Fruit fly (Drosophila melanogaster) whole organism, embryonic: ENCODE data around the gene CG13449.

ENCODE experiments used
- Abd-B ChIP-seq: fragments of 200-800 bp; sonication (Bioruptor generic); optimal IDR thresholded peaks from 2 replicates; lab custom pipeline; 2018; ENCODE audit warnings: missing biosample characterization, mild to moderate bottlenecking, missing genetic modification characterization, moderate library complexity
- Atf3 ChIP-seq: fragments of 200-800 bp; sonication (Bioruptor generic); optimal IDR thresholded peaks from 3 replicates; lab custom pipeline; 2016; ENCODE audit warnings: missing biosample characterization, missing genetic modification characterization
- Blimp-1 ChIP-seq: fragments of 200-800 bp; sonication (Bioruptor generic); optimal IDR thresholded peaks from 3 replicates; lab custom pipeline; 2018; ENCODE audit warnings: missing biosample characterization, missing genetic modification characterization, mild to moderate bottlenecking, moderate library complexity, missing genetic modification reagents
- BtbVII ChIP-seq: fragments of 200-800 bp; sonication (Bioruptor generic); optimal IDR thresholded peaks from 3 replicates; lab custom pipeline; 2017; ENCODE audit warnings: missing biosample characterization, mild to moderate bottlenecking, missing genetic modification characterization
- C15 ChIP-seq: fragments of 200-800 bp; sonication (Bioruptor generic); IDR thresholded peaks from 3 replicates; pipeline ENCODE4 v1.3.6; 2022; ENCODE audit warnings: missing biosample characterization, missing genetic modification characterization
- CG10462 ChIP-seq: fragments of 200-800 bp; sonication (Bioruptor generic); optimal IDR thresholded peaks from 2 replicates; lab custom pipeline; 2016; ENCODE audit warnings: missing biosample characterization, missing genetic modification characterization
- CG10959 ChIP-seq: fragments of 200-800 bp; sonication (Bioruptor generic); IDR thresholded peaks from 2 replicates; pipeline ENCODE4 v1.3.6; 2022; ENCODE audit warnings: missing biosample characterization, missing genetic modification characterization
- CG11723 ChIP-seq: fragments of 200-800 bp; sonication (Bioruptor generic); optimal IDR thresholded peaks from 2 replicates; lab custom pipeline; 2017; ENCODE audit warnings: missing biosample characterization, mild to moderate bottlenecking, missing genetic modification characterization
- CG12071 ChIP-seq: fragments of 200-800 bp; sonication (Bioruptor generic); optimal IDR thresholded peaks from 3 replicates; lab custom pipeline; 2018; ENCODE audit warnings: missing biosample characterization, mild to moderate bottlenecking, missing genetic modification characterization
- CG12391 ChIP-seq: fragments of 200-800 bp; sonication (Bioruptor generic); optimal IDR thresholded peaks from 3 replicates; lab custom pipeline; 2018; ENCODE audit warnings: missing biosample characterization, mild to moderate bottlenecking, missing genetic modification characterization, moderate library complexity
- CG13424 ChIP-seq: fragments of 200-800 bp; sonication (Bioruptor generic); optimal IDR thresholded peaks from 2 replicates; lab custom pipeline; 2019; ENCODE audit warnings: missing biosample characterization, mild to moderate bottlenecking, missing genetic modification characterization, moderate library complexity
- CG14860 ChIP-seq: fragments of 200-800 bp; sonication (Bioruptor generic); IDR thresholded peaks from 3 replicates; pipeline ENCODE4 v1.3.6; 2022; ENCODE audit warnings: missing biosample characterization, missing genetic modification characterization; ENCODE audit not compliant: partially characterized antibody
- CG1529 ChIP-seq: fragments of 200-800 bp; sonication (Bioruptor generic); optimal IDR thresholded peaks from 3 replicates; lab custom pipeline; 2018; ENCODE audit warnings: missing biosample characterization, missing genetic modification characterization
- CG18764 ChIP-seq: fragments of 200-800 bp; sonication (Bioruptor generic); optimal IDR thresholded peaks from 3 replicates; lab custom pipeline; 2016; ENCODE audit warnings: missing biosample characterization, missing genetic modification characterization
- CG2129 ChIP-seq: fragments of 200-800 bp; sonication (Bioruptor generic); IDR thresholded peaks from 2 replicates; pipeline ENCODE4 v1.3.6; 2022; ENCODE audit warnings: missing biosample characterization, missing genetic modification characterization; ENCODE audit not compliant: partially characterized antibody
- CG2678 ChIP-seq: fragments of 200-800 bp; sonication (Bioruptor generic); optimal IDR thresholded peaks from 3 replicates; lab custom pipeline; 2019; ENCODE audit warnings: missing biosample characterization, mild to moderate bottlenecking, missing genetic modification characterization, moderate library complexity
- CG32772 ChIP-seq: fragments of 200-800 bp; sonication (Bioruptor generic); IDR thresholded peaks from 2 replicates; pipeline ENCODE4 v1.3.6; 2022; ENCODE audit warnings: missing biosample characterization, missing genetic modification characterization
- CG34422 ChIP-seq: fragments of 200-800 bp; sonication (Bioruptor generic); IDR thresholded peaks from 3 replicates; pipeline ENCODE4 v1.3.6; 2022; ENCODE audit warnings: missing biosample characterization, missing genetic modification characterization
- CG5180 ChIP-seq: fragments of 200-800 bp; sonication (Bioruptor generic); optimal IDR thresholded peaks from 3 replicates; lab custom pipeline; 2017; ENCODE audit warnings: missing biosample characterization, missing genetic modification characterization, mild to moderate bottlenecking, moderate library complexity, missing genetic modification reagents
- CG6689 ChIP-seq: fragments of 200-800 bp; sonication (Bioruptor generic); IDR thresholded peaks from 2 replicates; pipeline ENCODE4 v1.3.6; 2022; ENCODE audit warnings: missing biosample characterization, missing genetic modification characterization
- CG6813 ChIP-seq: fragments of 200-800 bp; sonication (Bioruptor generic); optimal IDR thresholded peaks from 2 replicates; lab custom pipeline; 2017; ENCODE audit warnings: missing biosample characterization, missing genetic modification characterization, mild to moderate bottlenecking, moderate library complexity, missing genetic modification reagents
- CG8478 ChIP-seq: fragments of >200 bp; optimal IDR thresholded peaks from 2 replicates; lab custom pipeline; 2018
- CG9609 ChIP-seq: fragments of 200-800 bp; sonication (Bioruptor generic); optimal IDR thresholded peaks from 3 replicates; lab custom pipeline; 2016; ENCODE audit warnings: missing biosample characterization, missing genetic modification characterization
- CG9876 ChIP-seq: fragments of 200-800 bp; sonication (Bioruptor generic); optimal IDR thresholded peaks from 2 replicates; lab custom pipeline; 2016; ENCODE audit warnings: missing biosample characterization, missing genetic modification characterization
- CTCF ChIP-seq: fragments of 200-800 bp; sonication (Bioruptor generic); optimal IDR thresholded peaks from 2 replicates; lab custom pipeline; 2017; ENCODE audit warnings: missing biosample characterization, mild to moderate bottlenecking, missing genetic modification characterization, moderate library complexity
- Camta ChIP-seq: fragments of 200-800 bp; sonication (Bioruptor generic); optimal IDR thresholded peaks from 2 replicates; lab custom pipeline; 2016; ENCODE audit warnings: missing biosample characterization, missing genetic modification characterization
- Dek ChIP-seq: fragments of 200-800 bp; sonication (Bioruptor generic); optimal IDR thresholded peaks from 3 replicates; lab custom pipeline; 2019; ENCODE audit warnings: missing biosample characterization, mild to moderate bottlenecking, missing genetic modification characterization, moderate library complexity
- Dip2 ChIP-seq: fragments of 200-800 bp; sonication (Bioruptor generic); IDR thresholded peaks from 2 replicates; pipeline ENCODE4 v1.3.6; 2022; ENCODE audit warnings: missing biosample characterization, missing genetic modification characterization
- Ets65A ChIP-seq: fragments of 200-800 bp; sonication (Bioruptor generic); peaks from one replicate; lab custom pipeline; 2016; ENCODE audit warnings: missing biosample characterization, missing genetic modification characterization
- HLHmδ ChIP-seq: fragments of 200-800 bp; sonication (Bioruptor generic); optimal IDR thresholded peaks from 2 replicates; lab custom pipeline; 2018; ENCODE audit warnings: missing biosample characterization, mild to moderate bottlenecking, missing genetic modification characterization, moderate library complexity
- HmgZ ChIP-seq: fragments of 200-800 bp; sonication (Bioruptor generic); optimal IDR thresholded peaks from 2 replicates; lab custom pipeline; 2018; ENCODE audit warnings: missing biosample characterization, mild to moderate bottlenecking, missing genetic modification characterization
- Hr51 ChIP-seq, 2 experiments: fragments of 200-800 bp; sonication (Bioruptor generic); optimal IDR thresholded peaks; 2 replicates in 1 of 2; 3 replicates in 1 of 2; lab custom pipeline; 2016 to 2018; ENCODE audit warnings: missing biosample characterization in 2 of 2, missing genetic modification characterization in 2 of 2, mild to moderate bottlenecking in 1 of 2, moderate library complexity in 1 of 2
- Lpt ChIP-seq: fragments of >200 bp; optimal IDR thresholded peaks from 2 replicates; lab custom pipeline; 2018; ENCODE audit warnings: missing biosample characterization, missing genetic modification characterization
- Max ChIP-seq: fragments of 200-800 bp; sonication (Bioruptor generic); optimal IDR thresholded peaks from 2 replicates; lab custom pipeline; 2016; ENCODE audit warnings: missing biosample characterization, mild to moderate bottlenecking, missing genetic modification characterization
- Meics ChIP-seq: fragments of 200-800 bp; sonication (Bioruptor generic); optimal IDR thresholded peaks from 2 replicates; lab custom pipeline; 2017; ENCODE audit warnings: missing biosample characterization, mild to moderate bottlenecking, missing genetic modification characterization
- Rx ChIP-seq: fragments of 200-800 bp; sonication (Bioruptor generic); IDR thresholded peaks from 2 replicates; pipeline ENCODE4 v1.3.6; 2022; ENCODE audit warnings: missing biosample characterization, missing genetic modification characterization
- Xrp1 ChIP-seq: fragments of 200-800 bp; sonication (Bioruptor generic); IDR thresholded peaks from 2 replicates; pipeline ENCODE4 v1.3.6; 2022; ENCODE audit warnings: missing biosample characterization, missing genetic modification characterization
- chm ChIP-seq: fragments of 200-800 bp; sonication (Bioruptor generic); IDR thresholded peaks from 2 replicates; pipeline ENCODE4 v1.3.6; 2022; ENCODE audit warnings: missing biosample characterization, missing genetic modification characterization
- gem ChIP-seq: fragments of 200-800 bp; sonication (Bioruptor generic); optimal IDR thresholded peaks from 2 replicates; lab custom pipeline; 2019; ENCODE audit warnings: missing biosample characterization, mild to moderate bottlenecking, missing genetic modification characterization, moderate library complexity
- gro ChIP-seq: fragments of 200-800 bp; sonication (Bioruptor generic); optimal IDR thresholded peaks from 2 replicates; lab custom pipeline; 2016; ENCODE audit warnings: missing biosample characterization, missing genetic modification characterization
- mirr ChIP-seq: fragments of 200-800 bp; sonication (Bioruptor generic); optimal IDR thresholded peaks from 3 replicates; lab custom pipeline; 2018; ENCODE audit warnings: missing biosample characterization, mild to moderate bottlenecking, missing genetic modification characterization
- pho ChIP-seq: fragments of 200-800 bp; sonication (Bioruptor generic); optimal IDR thresholded peaks from 2 replicates; lab custom pipeline; 2016; ENCODE audit warnings: missing biosample characterization, missing genetic modification characterization
- phol ChIP-seq: fragments of 200-800 bp; sonication (Bioruptor generic); optimal IDR thresholded peaks from 3 replicates; lab custom pipeline; 2018; ENCODE audit warnings: missing biosample characterization, mild to moderate bottlenecking, missing genetic modification characterization, moderate library complexity
- pros ChIP-seq: fragments of 200-800 bp; sonication (Bioruptor generic); optimal IDR thresholded peaks from 3 replicates; lab custom pipeline; 2019; ENCODE audit warnings: missing biosample characterization, mild to moderate bottlenecking, missing genetic modification characterization, moderate library complexity
- pum ChIP-seq: fragments of 200-800 bp; sonication (Bioruptor generic); optimal IDR thresholded peaks from 2 replicates; lab custom pipeline; 2016; ENCODE audit warnings: missing biosample characterization, missing genetic modification characterization
- seq ChIP-seq: fragments of 200-800 bp; sonication (Bioruptor generic); IDR thresholded peaks from 2 replicates; pipeline ENCODE4 v1.3.6; 2022; ENCODE audit warnings: missing biosample characterization, missing genetic modification characterization
- sima ChIP-seq: fragments of 200-800 bp; sonication (Bioruptor generic); optimal IDR thresholded peaks from 2 replicates; lab custom pipeline; 2016; ENCODE audit warnings: missing biosample characterization, missing genetic modification characterization
- sisA ChIP-seq: fragments of 200-800 bp; sonication (Bioruptor generic); IDR thresholded peaks from 2 replicates; pipeline ENCODE4 v1.3.6; 2022; ENCODE audit warnings: missing biosample characterization, missing genetic modification characterization
- slbo ChIP-seq: fragments of 200-800 bp; sonication (Bioruptor generic); IDR thresholded peaks from 2 replicates; pipeline ENCODE4 v1.3.6; 2022; ENCODE audit warnings: missing biosample characterization, missing genetic modification characterization
- z ChIP-seq: fragments of 200-800 bp; sonication (Bioruptor generic); IDR thresholded peaks from 3 replicates; pipeline ENCODE4 v1.3.6; 2022; ENCODE audit warnings: missing biosample characterization, missing genetic modification characterization

CG13449 gene

DNA sequence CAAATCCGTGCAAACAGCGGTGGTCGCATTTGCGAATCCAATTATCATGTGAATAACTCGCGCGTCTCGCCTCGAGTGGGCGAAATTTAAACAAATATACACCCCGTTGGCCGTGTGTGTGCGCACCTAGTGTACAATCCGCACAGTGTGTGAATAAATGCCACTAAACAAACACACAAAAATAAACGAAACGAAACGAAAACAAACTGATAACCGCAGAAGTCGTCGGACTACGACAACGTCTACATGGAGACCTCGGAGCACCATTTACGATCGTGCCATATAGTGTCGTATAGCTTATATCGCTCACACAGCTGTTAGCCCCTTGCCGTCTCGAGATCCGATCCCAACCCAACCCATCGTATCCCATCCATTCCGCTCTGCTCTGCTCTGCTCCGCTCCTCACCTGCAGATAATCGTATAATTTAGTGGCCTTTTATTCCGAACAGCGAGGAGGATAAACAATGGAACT is 46.1 kb downstream of the CG13449 start (continued):
- no peak for TF ChIP-seq Abd-B (GFP tag; lab: Kevin White, UChicago)
- TF ChIP-seq slbo (GFP tag; lab: Robert Waterston, UW) = 0 out of 2 replicates have a peak, but pooled peaks have one; percentile 14
- no peak for TF ChIP-seq Camta (GFP tag; lab: Kevin White, UChicago)
- TF ChIP-seq CG2678 (tag; lab: Kevin White, UChicago) = no peak
- peak; percentile 41 for TF ChIP-seq Dek (tag; lab: Kevin White, UChicago)
- TF ChIP-seq Rx (GFP tag; lab: Robert Waterston, UW) = no peak
- no peak for TF ChIP-seq sisA (GFP tag; lab: Robert Waterston, UW)
- no peak for TF ChIP-seq sima (GFP tag; lab: Kevin White, UChicago)
- peak; percentile 89 for TF ChIP-seq CG12071 (GFP tag; lab: Kevin White, UChicago)
- peak; percentile 77 for TF ChIP-seq HLHmδ (GFP tag; lab: Kevin White, UChicago)
- TF ChIP-seq CG34422 = peak; percentile 59; the same call in 1 of the 3 replicates
- peak; percentile 23 for TF ChIP-seq pros
- TF ChIP-seq CG5180 (GFP tag; lab: Kevin White, UChicago) = peak; percentile 71
- peak; percentile 73 for TF ChIP-seq chm
- TF ChIP-seq Ets65A (GFP tag; lab: Kevin White, UChicago) = peak; percentile 29
- no peak for TF ChIP-seq CG14860 (GFP tag; lab: Robert Waterston, UW)
- TF ChIP-seq CG6689 (GFP tag; lab: Robert Waterston, UW) = peak; percentile 44; the same call in 1 of the 2 replicates
- peak; percentile 70; the same call in 1 of the 2 replicates for TF ChIP-seq seq (GFP tag; lab: Robert Waterston, UW)
- TF ChIP-seq Xrp1 (GFP tag; lab: Robert Waterston, UW) = peak; percentile 70
- no peak for TF ChIP-seq phol (tag; lab: Kevin White, UChicago)
- no peak for TF ChIP-seq pum (GFP tag; lab: Kevin White, UChicago)
- TF ChIP-seq z (GFP tag; lab: Robert Waterston, UW) = no peak
- no peak for TF ChIP-seq CG18764 (GFP tag; lab: Kevin White, UChicago)
- peak; percentile 64 for TF ChIP-seq CG13424 (tag; lab: Kevin White, UChicago)
- peak; percentile 71 for TF ChIP-seq CG1529
- no peak for TF ChIP-seq Lpt (GFP tag; lab: Kevin White, UChicago)
- no peak for TF ChIP-seq gem (tag; lab: Kevin White, UChicago)
- TF ChIP-seq Max = no peak
- peak; percentile 94 for TF ChIP-seq mirr (GFP tag; lab: Kevin White, UChicago)
- peak; percentile 85 for TF ChIP-seq HmgZ (tag; lab: Kevin White, UChicago)
- no peak for TF ChIP-seq CG8478 (lab: Kevin White, UChicago)
- no peak for TF ChIP-seq Blimp-1 (GFP tag; lab: Kevin White, UChicago)
- TF ChIP-seq CG9609 (GFP tag; lab: Kevin White, UChicago) = no peak
- peak; percentile 87 for TF ChIP-seq BtbVII (GFP tag; lab: Kevin White, UChicago)
- TF ChIP-seq Hr51 (GFP tag; optimal IDR thresholded peaks at IDR 0.05; lab: Kevin White, UChicago) = peak in 1 of 2 experiments; percentile 63
- TF ChIP-seq CG2129 (GFP tag; lab: Robert Waterston, UW) = no peak
- TF ChIP-seq Meics (GFP tag; lab: Kevin White, UChicago) = peak; percentile 62
- no peak for TF ChIP-seq CG10462 (GFP tag; lab: Kevin White, UChicago)
- no peak for TF ChIP-seq Atf3 (GFP tag; lab: Kevin White, UChicago)
- peak; percentile 87 for TF ChIP-seq CG6813
- no peak for TF ChIP-seq CG11723 (GFP tag; lab: Kevin White, UChicago)
- TF ChIP-seq CG9876 (GFP tag; lab: Kevin White, UChicago) = no peak
- TF ChIP-seq CTCF (GFP tag; lab: Kevin White, UChicago) = no peak
- no peak for TF ChIP-seq C15
- TF ChIP-seq gro (GFP tag; lab: Kevin White, UChicago) = peak; percentile 60
- no peak for TF ChIP-seq CG32772 (GFP tag; lab: Robert Waterston, UW)
- peak; percentile 14 for TF ChIP-seq CG12391 (tag; lab: Kevin White, UChicago)
- TF ChIP-seq Dip2 (GFP tag; lab: Robert Waterston, UW) = no peak
- peak; percentile 35 for TF ChIP-seq pho
- no peak for TF ChIP-seq CG10959 (GFP tag; lab: Robert Waterston, UW)
